Fruit fly (Drosophila melanogaster): ENCODE results near the gene qm.
A peak's percentile ranks its signal among the peaks of the same experiment; 100 is the strongest.

Gene qm

DNA sequence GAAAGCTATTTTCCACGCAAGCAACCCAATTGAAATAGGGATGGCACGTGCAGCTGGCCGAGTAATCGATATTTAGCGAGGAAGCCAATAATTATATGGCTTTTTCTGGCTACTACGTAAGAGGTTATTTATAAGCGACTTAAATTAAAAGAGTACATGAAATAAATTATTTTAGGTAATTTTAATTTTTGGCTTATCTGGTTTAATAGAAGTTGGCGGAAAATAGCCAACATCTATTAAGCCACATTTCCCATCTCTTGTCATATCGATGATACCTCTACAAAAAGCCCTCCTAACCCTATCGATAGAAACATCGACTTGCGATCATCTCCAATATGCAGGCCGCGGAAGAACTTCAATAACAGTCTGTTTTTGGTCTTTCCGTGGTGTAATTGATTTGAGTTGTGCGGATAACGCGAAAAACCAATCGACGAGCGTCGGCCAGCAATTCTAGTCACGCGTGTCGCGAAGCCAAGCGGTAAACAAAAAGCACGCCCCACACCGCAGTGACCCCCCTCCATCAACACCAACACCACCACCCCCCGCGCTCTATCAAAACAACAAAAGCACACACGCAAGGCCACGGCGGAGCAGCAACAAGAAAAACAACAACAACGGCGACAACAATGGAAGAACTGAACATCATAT, at the start of gene qm, which contains the start of gene Srp19:
Gene qm, plus strand, starts transcription at position 330 of the 648 bp plus-strand sequence.
Gene Srp19, minus strand, starts transcription at position 51 of the 648 bp plus-strand sequence.
- TF ChIP-seq CG3919 (GFP tag; optimal IDR thresholded peaks at IDR 0.05) (peak; percentile 38), CG3032 (tag; optimal IDR thresholded peaks at IDR 0.05) (peak; percentile 33), CG15336 (GFP tag; IDR thresholded peaks at IDR 0.05) (no peak), CG1621 (tag; optimal IDR thresholded peaks at IDR 0.05) (peak; percentile 35), CG10631 (GFP tag; optimal IDR thresholded peaks at IDR 0.05) (peak; percentile 60), CG32006 (GFP tag; optimal IDR thresholded peaks at IDR 0.05) (peak; percentile 15), CG10669 (GFP tag; optimal IDR thresholded peaks at IDR 0.05) (no peak), eg (GFP tag; IDR thresholded peaks at IDR 0.05) (no peak; the same call in 2 of the 3 replicates), pdm3 (GFP tag; optimal IDR thresholded peaks at IDR 0.05) (no peak), CG6808 (GFP tag; optimal IDR thresholded peaks at IDR 0.05) (no peak), Ets21C (GFP tag; optimal IDR thresholded peaks at IDR 0.05) (no peak), spab (GFP tag; optimal IDR thresholded peaks at IDR 0.05) (no peak), Hr4 (GFP tag; optimal IDR thresholded peaks at IDR 0.05) (no peak), CG11902 (GFP tag; optimal IDR thresholded peaks at IDR 0.05) (no peak), Sox102F (GFP tag; optimal IDR thresholded peaks at IDR 0.05) (no peak), Sox15 (GFP tag; optimal IDR thresholded peaks at IDR 0.05) (no peak), ss (GFP tag; optimal IDR thresholded peaks at IDR 0.05) (peak; percentile 67 to 90), Eip78C (GFP tag) (peak; percentile 52), Hr39 (GFP tag; optimal IDR thresholded peaks at IDR 0.05) (peak; percentile 31), OdsH (GFP tag; optimal IDR thresholded peaks at IDR 0.05) (no peak), CG8119 (GFP tag; IDR thresholded peaks at IDR 0.05) (peak; percentile 52; the same call in 1 of the 3 replicates), Hr38 (GFP tag; optimal IDR thresholded peaks at IDR 0.05) (no peak), CG11762 (GFP tag; optimal IDR thresholded peaks at IDR 0.05; ENCODE audit: insufficient read depth) (no peak), Smox (GFP tag; optimal IDR thresholded peaks at IDR 0.05) (no peak), Ets96B (tag; optimal IDR thresholded peaks at IDR 0.05) (no peak), CG6792 (GFP tag; optimal IDR thresholded peaks at IDR 0.05) (peak; percentile 5), CG31627 (GFP tag; optimal IDR thresholded peaks at IDR 0.05) (peak; percentile 50), vri (GFP tag; optimal IDR thresholded peaks at IDR 0.05) (no peak), fd59A (GFP tag; optimal IDR thresholded peaks at IDR 0.05) (no peak), svp (GFP tag) (no peak), net (GFP tag; optimal IDR thresholded peaks at IDR 0.05) (no peak), Gug (GFP tag; IDR thresholded peaks at IDR 0.05) (no peak), fkh (GFP tag; optimal IDR thresholded peaks at IDR 0.05) (peak; percentile 74), CG4318 (GFP tag; optimal IDR thresholded peaks at IDR 0.05) (no peak), dsx (GFP tag; optimal IDR thresholded peaks at IDR 0.05; ENCODE audit: poor library complexity, severe bottlenecking) (peak; percentile 37), acj6 (GFP tag; optimal IDR thresholded peaks at IDR 0.05) (no peak), dac (GFP tag; optimal IDR thresholded peaks at IDR 0.05) (no peak), topi (GFP tag; optimal IDR thresholded peaks at IDR 0.05) (peak; percentile 38), CG8632 (GFP tag; optimal IDR thresholded peaks at IDR 0.05) (no peak), CG6276 (GFP tag; optimal IDR thresholded peaks at IDR 0.05) (no peak), CG9139 (GFP tag; optimal IDR thresholded peaks at IDR 0.05) (peak; percentile 33), esn (GFP tag; optimal IDR thresholded peaks at IDR 0.05) (peak; percentile 66), Lpt (GFP tag; optimal IDR thresholded peaks at IDR 0.05) (no peak), Sox14 (GFP tag; optimal IDR thresholded peaks at IDR 0.05) (peak; percentile 41), CG16779 (tag; optimal IDR thresholded peaks at IDR 0.05) (no peak), CG8319 (GFP tag; optimal IDR thresholded peaks at IDR 0.05) (no peak), fd85E (GFP tag; optimal IDR thresholded peaks at IDR 0.05) (no peak), CG6854 (GFP tag; optimal IDR thresholded peaks at IDR 0.05) (peak; percentile 65), Eip75B (GFP tag; optimal IDR thresholded peaks at IDR 0.05) (peak; percentile 54), CG34406 (GFP tag; optimal IDR thresholded peaks at IDR 0.05) (no peak), CG6163 (GFP tag; IDR thresholded peaks at IDR 0.05) (no peak; the same call in 2 of the 3 replicates)
